Fruit fly (Drosophila melanogaster) S2 (cell line): Measurements from ENCODE around the gene CG31807.

Source experiments
- CG8478 ChIP-seq: fragments of >200 bp; optimal IDR thresholded peaks from 2 replicates; lab custom pipeline; 2018
- CTCF ChIP-seq, 2 experiments: fragments of >200 bp; optimal IDR thresholded peaks; 2 replicates each; lab custom pipeline; 2018

DNA sequence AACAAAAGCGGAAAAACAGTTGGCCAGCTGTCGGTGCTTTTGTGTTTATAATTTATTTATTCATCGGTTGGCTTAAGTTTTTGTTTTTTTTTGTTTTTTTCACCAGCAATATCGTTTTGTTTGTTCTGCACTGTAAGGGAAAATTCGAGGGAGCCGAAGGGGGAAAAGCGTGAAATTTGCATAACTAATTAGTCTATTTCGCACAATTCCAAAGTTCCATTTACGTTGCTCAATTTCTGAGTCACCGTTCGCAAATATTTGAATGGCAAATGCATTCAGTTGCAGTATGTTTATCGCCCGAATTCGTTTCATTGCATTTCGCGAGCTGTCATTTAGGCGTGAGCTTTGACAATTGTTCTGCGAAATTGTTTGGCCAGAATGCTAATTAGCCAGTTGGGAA, 30.3 kb downstream of the CG31807 start:
- TF ChIP-seq CG8478 (lab: Kevin White, UChicago) = no peak
- no peak for TF ChIP-seq CTCF (optimal IDR thresholded peaks at IDR 0.05; lab: Kevin White, UChicago)
